Worm (Caenorhabditis elegans): ENCODE results near the gene arp-6.
A peak's percentile ranks its signal among the peaks of the same experiment; 100 is the strongest.

Gene arp-6

DNA sequence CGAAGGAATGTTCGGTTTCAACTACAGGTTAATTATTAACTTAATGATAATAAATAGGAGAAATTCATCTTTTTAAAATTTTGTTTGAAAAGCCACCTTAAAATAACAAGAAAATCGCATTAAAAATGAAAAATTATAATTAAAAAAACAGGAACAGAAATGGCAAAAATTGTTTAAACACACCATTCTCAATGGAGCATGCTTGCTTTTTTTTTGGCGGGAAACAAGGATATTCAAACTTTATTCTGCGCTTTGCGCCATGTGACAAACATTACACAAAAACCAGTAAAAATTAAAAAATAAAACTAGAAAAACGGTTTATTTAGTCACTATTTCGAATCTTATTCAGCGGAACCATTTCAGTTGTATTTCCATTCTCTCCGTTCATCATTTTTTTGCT lies 8.4 kb downstream of the arp-6 start:
- TF ChIP-seq hmbx-1 (tag; optimal IDR thresholded peaks at IDR 0.05) = no peak
- no peak for TF ChIP-seq tbx-11 (GFP tag; IDR thresholded peaks at IDR 0.05)
- no peak for TF ChIP-seq flt-1 (GFP tag; IDR thresholded peaks at IDR 0.05)
- TF ChIP-seq ceh-36 (tag; optimal IDR thresholded peaks at IDR 0.05) = no peak
- TF ChIP-seq tra-4 (tag; optimal IDR thresholded peaks at IDR 0.05) = no peak
- no peak for TF ChIP-seq sea-1 (GFP tag; conservative IDR thresholded peaks at IDR 0.05)
- TF ChIP-seq tbx-37 (GFP tag; conservative IDR thresholded peaks at IDR 0.05) = no peak
- no peak for TF ChIP-seq F13C5.2 (tag; optimal IDR thresholded peaks at IDR 0.05)
- TF ChIP-seq ets-7 (tag; optimal IDR thresholded peaks at IDR 0.05) = no peak
- TF ChIP-seq ama-1 (optimal IDR thresholded peaks at IDR 0.05) = no peak
- TF ChIP-seq B0310.2 (tag; optimal IDR thresholded peaks at IDR 0.05) = no peak
- TF ChIP-seq aly-1 (tag; optimal IDR thresholded peaks at IDR 0.05) = no peak
- TF ChIP-seq hmg-4 (GFP tag; optimal IDR thresholded peaks at IDR 0.05) = no peak
- TF ChIP-seq pes-1 (GFP tag; IDR thresholded peaks at IDR 0.05) = no peak

DNA sequence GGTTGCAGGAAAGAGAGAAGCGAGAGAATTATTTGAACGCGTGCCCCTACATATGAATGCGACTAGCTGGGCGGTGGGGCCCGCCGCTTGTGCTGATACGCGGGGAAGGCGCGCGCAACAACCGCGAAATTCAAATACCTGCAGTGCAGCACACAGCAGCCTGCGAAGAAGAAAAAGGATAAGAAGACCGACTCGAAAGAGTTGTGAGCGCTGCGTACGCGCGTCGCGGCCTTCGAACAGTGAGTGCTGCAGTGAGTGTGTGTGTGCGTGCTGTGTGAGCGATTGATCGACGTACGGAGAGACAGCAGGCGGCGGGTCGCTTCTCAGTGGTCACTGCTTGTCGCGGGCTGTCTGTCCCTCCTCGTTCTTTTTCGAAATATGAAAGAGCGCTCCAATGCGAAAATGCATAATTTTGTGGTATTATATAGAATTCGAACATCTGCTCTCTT lies 8.9 kb downstream of the arp-6 start:
- peak; percentile 80 for TF ChIP-seq aly-1 (tag; optimal IDR thresholded peaks at IDR 0.05)
- TF ChIP-seq hnd-1 (tag; optimal IDR thresholded peaks at IDR 0.05) = no peak
- peak; percentile 59; the same call in 1 of the 2 replicates for TF ChIP-seq scrt-1 (GFP tag; IDR thresholded peaks at IDR 0.05)
- no peak for TF ChIP-seq ceh-13 (GFP tag; optimal IDR thresholded peaks at IDR 0.05)
- peak; percentile 26 for TF ChIP-seq B0310.2 (tag; optimal IDR thresholded peaks at IDR 0.05)
- no peak; the same call in 1 of the 2 replicates for TF ChIP-seq sea-1 (GFP tag; conservative IDR thresholded peaks at IDR 0.05)
- TF ChIP-seq flt-1 (GFP tag; IDR thresholded peaks at IDR 0.05) = no peak
- no peak for TF ChIP-seq ama-1 (optimal IDR thresholded peaks at IDR 0.05)
- TF ChIP-seq hmg-4 (GFP tag; optimal IDR thresholded peaks at IDR 0.05) = peak; percentile 95
- peak; percentile 63 for TF ChIP-seq F13C5.2 (tag; optimal IDR thresholded peaks at IDR 0.05)
- no peak for TF ChIP-seq tbx-37 (GFP tag; conservative IDR thresholded peaks at IDR 0.05)
- TF ChIP-seq hmbx-1 (tag; optimal IDR thresholded peaks at IDR 0.05) = no peak
- peak; percentile 24; the same call in 1 of the 2 replicates for TF ChIP-seq pes-1 (GFP tag; IDR thresholded peaks at IDR 0.05)
- TF ChIP-seq tbx-11 (GFP tag; IDR thresholded peaks at IDR 0.05) = no peak
- no peak for TF ChIP-seq tra-4 (tag; optimal IDR thresholded peaks at IDR 0.05)
- peak; percentile 35 for TF ChIP-seq ets-7 (tag; optimal IDR thresholded peaks at IDR 0.05)
- no peak for TF ChIP-seq ceh-36 (tag; optimal IDR thresholded peaks at IDR 0.05)

DNA sequence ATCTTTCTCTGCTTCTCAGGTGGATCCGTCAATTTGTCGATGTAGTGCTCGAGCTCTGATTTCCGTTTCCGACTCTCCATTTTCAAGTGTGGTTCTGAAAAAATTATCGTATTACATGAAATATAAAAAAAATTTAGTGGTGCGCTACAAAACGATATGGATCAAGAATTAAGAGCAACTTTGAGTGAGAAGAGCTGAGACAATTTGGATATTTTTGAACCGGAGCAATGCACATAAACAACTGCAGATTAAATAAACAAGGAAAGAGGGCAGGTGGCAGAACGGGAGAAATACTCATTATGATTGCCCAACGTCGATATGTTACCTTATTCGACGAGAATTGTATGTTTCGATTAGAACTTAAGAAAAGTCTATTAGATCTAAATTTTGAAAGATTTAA lies 9.5 kb downstream of the arp-6 start, which contains the start of gene swsn-7:
swsn-7 (minus strand) TSS at position 101 of the 400 bp plus-strand sequence.
- TF ChIP-seq F13C5.2 (tag; optimal IDR thresholded peaks at IDR 0.05) = no peak

DNA sequence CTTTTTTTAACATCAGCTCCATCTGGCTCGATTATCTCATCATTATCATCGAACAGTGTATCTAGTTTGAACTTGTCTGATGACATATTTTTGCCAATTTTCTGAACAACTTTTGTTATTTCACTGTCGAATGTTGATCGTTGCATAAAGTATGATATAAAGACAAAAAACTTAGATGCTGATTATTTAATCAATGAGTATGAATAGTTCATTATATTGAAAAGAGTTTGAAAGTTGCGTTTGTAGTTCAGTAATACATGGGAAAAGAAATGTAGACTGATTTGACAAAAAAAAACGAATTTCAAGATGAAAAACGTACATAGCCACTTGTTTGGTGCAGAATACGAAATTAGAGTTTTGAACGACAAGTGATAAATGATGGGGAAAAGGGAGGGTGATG lies 14.7 kb downstream of the arp-6 start, which contains the start of gene hda-2:
hda-2 (minus strand) TSS at position 101 of the 400 bp plus-strand sequence.
- TF ChIP-seq sea-1 (GFP tag; conservative IDR thresholded peaks at IDR 0.05) (no peak), flt-1 (GFP tag; IDR thresholded peaks at IDR 0.05) (no peak)

DNA sequence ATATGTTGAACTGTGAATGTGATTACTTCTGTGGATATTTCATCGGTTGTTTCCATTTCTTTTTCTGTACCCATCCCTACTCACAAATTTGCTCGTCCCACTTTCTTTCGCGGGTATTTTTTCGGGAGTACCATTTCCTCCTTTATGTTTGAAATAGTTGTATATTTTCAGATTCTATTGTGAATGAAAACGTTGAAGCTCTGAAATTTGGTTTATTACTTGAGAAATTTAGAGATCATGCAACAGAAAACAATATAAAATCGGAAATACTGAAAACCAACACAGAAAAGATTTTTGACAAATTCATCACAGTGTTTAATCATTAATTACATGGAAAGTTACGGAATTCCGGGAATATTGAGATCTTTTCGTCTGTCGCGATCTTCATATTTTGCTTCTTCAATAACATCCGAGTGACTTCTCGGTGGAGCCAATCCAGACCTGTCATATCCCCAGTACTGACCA lies 16.5 kb downstream of the arp-6 start:
- TF ChIP-seq tra-4 (tag; optimal IDR thresholded peaks at IDR 0.05) (no peak), F13C5.2 (tag; optimal IDR thresholded peaks at IDR 0.05) (no peak), flt-1 (GFP tag; IDR thresholded peaks at IDR 0.05) (no peak), tbx-37 (GFP tag; conservative IDR thresholded peaks at IDR 0.05) (no peak), ets-7 (tag; optimal IDR thresholded peaks at IDR 0.05) (no peak), hmbx-1 (tag; optimal IDR thresholded peaks at IDR 0.05) (no peak), tbx-11 (GFP tag; IDR thresholded peaks at IDR 0.05) (no peak), aly-1 (tag; optimal IDR thresholded peaks at IDR 0.05) (no peak), hnd-1 (tag; optimal IDR thresholded peaks at IDR 0.05) (no peak), hmg-4 (GFP tag; optimal IDR thresholded peaks at IDR 0.05) (no peak), ceh-13 (GFP tag; optimal IDR thresholded peaks at IDR 0.05) (no peak), scrt-1 (GFP tag; IDR thresholded peaks at IDR 0.05) (no peak), pes-1 (GFP tag; IDR thresholded peaks at IDR 0.05) (no peak), sea-1 (GFP tag; conservative IDR thresholded peaks at IDR 0.05) (no peak), ceh-36 (tag; optimal IDR thresholded peaks at IDR 0.05) (no peak), B0310.2 (tag; optimal IDR thresholded peaks at IDR 0.05) (no peak), ama-1 (optimal IDR thresholded peaks at IDR 0.05) (no peak)

DNA sequence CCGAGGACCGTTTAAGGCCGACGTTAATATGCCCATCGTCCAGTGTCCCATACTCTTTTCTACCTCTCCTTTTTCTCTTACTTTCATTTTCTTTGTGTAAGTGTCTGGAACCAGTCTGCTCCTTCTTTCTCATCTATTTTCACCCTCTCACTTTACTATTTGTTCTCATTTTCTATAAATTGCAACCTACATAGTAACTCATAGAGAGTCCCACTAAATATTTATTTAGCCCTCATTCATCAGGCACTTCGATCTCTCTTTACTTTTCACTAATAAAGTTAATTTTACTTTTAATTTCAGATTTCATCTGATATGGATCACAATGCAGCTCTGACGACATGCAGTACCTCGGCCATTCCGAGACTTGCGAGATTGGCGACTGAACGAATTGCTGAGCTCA lies 19.8 kb downstream of the arp-6 start, which contains the start of gene zyg-11:
zyg-11 (plus strand) TSS at position 301 of the 400 bp plus-strand sequence.
- TF ChIP-seq tbx-37 (GFP tag; conservative IDR thresholded peaks at IDR 0.05) (no peak), B0310.2 (tag; optimal IDR thresholded peaks at IDR 0.05) (no peak), sea-1 (GFP tag; conservative IDR thresholded peaks at IDR 0.05) (no peak), ceh-13 (GFP tag; optimal IDR thresholded peaks at IDR 0.05) (no peak), flt-1 (GFP tag; IDR thresholded peaks at IDR 0.05) (no peak), ets-7 (tag; optimal IDR thresholded peaks at IDR 0.05) (no peak), ama-1 (optimal IDR thresholded peaks at IDR 0.05) (no peak), hmg-4 (GFP tag; optimal IDR thresholded peaks at IDR 0.05) (no peak), pes-1 (GFP tag; IDR thresholded peaks at IDR 0.05) (no peak), ceh-36 (tag; optimal IDR thresholded peaks at IDR 0.05) (no peak), tbx-11 (GFP tag; IDR thresholded peaks at IDR 0.05) (no peak), hnd-1 (tag; optimal IDR thresholded peaks at IDR 0.05) (no peak), scrt-1 (GFP tag; IDR thresholded peaks at IDR 0.05) (no peak), tra-4 (tag; optimal IDR thresholded peaks at IDR 0.05) (no peak), hmbx-1 (tag; optimal IDR thresholded peaks at IDR 0.05) (no peak), aly-1 (tag; optimal IDR thresholded peaks at IDR 0.05) (no peak)

DNA sequence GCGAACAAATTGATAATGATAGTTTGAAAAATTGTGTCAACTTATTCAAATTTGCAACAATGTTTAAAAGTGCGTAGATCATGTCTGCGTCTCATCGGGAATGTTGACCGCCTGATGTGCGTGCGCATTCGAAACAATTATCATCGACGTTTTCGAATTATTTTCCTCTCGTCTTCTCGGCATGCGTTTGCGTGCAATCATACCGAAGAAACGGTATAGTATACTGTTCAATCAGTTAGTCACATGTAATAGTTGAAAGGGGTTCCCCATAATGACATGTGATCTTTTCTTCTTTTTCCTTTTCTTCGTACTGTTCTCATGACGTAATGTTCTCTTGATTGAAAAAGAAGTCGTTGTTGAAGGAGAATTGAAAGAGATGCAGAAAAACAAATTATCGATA lies 20.4 kb downstream of the arp-6 start:
- TF ChIP-seq ets-7 (tag; optimal IDR thresholded peaks at IDR 0.05) = no peak
- no peak for TF ChIP-seq hnd-1 (tag; optimal IDR thresholded peaks at IDR 0.05)
- no peak for TF ChIP-seq ama-1 (optimal IDR thresholded peaks at IDR 0.05)
- no peak for TF ChIP-seq pes-1 (GFP tag; IDR thresholded peaks at IDR 0.05)
- no peak for TF ChIP-seq flt-1 (GFP tag; IDR thresholded peaks at IDR 0.05)
- no peak for TF ChIP-seq F13C5.2 (tag; optimal IDR thresholded peaks at IDR 0.05)
- no peak for TF ChIP-seq scrt-1 (GFP tag; IDR thresholded peaks at IDR 0.05)
- no peak for TF ChIP-seq B0310.2 (tag; optimal IDR thresholded peaks at IDR 0.05)
- no peak for TF ChIP-seq tbx-37 (GFP tag; conservative IDR thresholded peaks at IDR 0.05)
- no peak for TF ChIP-seq ceh-36 (tag; optimal IDR thresholded peaks at IDR 0.05)
- no peak for TF ChIP-seq hmbx-1 (tag; optimal IDR thresholded peaks at IDR 0.05)
- no peak for TF ChIP-seq tra-4 (tag; optimal IDR thresholded peaks at IDR 0.05)
- no peak for TF ChIP-seq ceh-13 (GFP tag; optimal IDR thresholded peaks at IDR 0.05)
- TF ChIP-seq hmg-4 (GFP tag; optimal IDR thresholded peaks at IDR 0.05) = no peak
- no peak for TF ChIP-seq sea-1 (GFP tag; conservative IDR thresholded peaks at IDR 0.05)
- TF ChIP-seq tbx-11 (GFP tag; IDR thresholded peaks at IDR 0.05) = no peak
- TF ChIP-seq aly-1 (tag; optimal IDR thresholded peaks at IDR 0.05) = no peak
